1 fruit fly cellular context compared by ENCODE assay signal in genomic region chr2L:20851592-20851991, dm6.
TF ChIP-seq lines count a peak whose summit lies in the region.

No protein-coding gene starts in this region.

TF ChIP-seq in whole organism, embryonic, 481 proteins besides CTCF, POLR2A, EP300 and RAD21 (continued from another document):
- no peak for TF ChIP-seq Hr3 (GFP tag; optimal IDR thresholded peaks at IDR 0.05; lab: Kevin White, UChicago)
- TF ChIP-seq cg (GFP tag; optimal IDR thresholded peaks at IDR 0.05; lab: Kevin White, UChicago), result peak; percentile 36
- no peak for TF ChIP-seq CG14050 (GFP tag; IDR thresholded peaks at IDR 0.05; lab: Robert Waterston, UW)
- no peak for TF ChIP-seq ewg (GFP tag; optimal IDR thresholded peaks at IDR 0.05; lab: Kevin White, UChicago)
- peak; percentile 2 for TF ChIP-seq CG1603 (tag; optimal IDR thresholded peaks at IDR 0.05; lab: Kevin White, UChicago)
- TF ChIP-seq pita (GFP tag; optimal IDR thresholded peaks at IDR 0.05; lab: Kevin White, UChicago), result peak; percentile 44
TF ChIP-seq in whole organism, embryonic: peak in this region for 14.
